Fruit fly (Drosophila melanogaster) whole organism, embryonic: ENCODE results near the gene erm.
A peak's percentile ranks its signal among the peaks of the same experiment; 100 is the strongest.

Source experiments
- Aef1 ChIP-seq: fragments of 200-800 bp; sonication (Bioruptor generic); IDR thresholded peaks from 3 replicates; pipeline ENCODE4 v1.3.6; 2022; ENCODE audit warnings: missing biosample characterization, missing genetic modification characterization
- Asciz ChIP-seq: fragments of 200-800 bp; sonication (Bioruptor generic); optimal IDR thresholded peaks from 2 replicates; lab custom pipeline; 2017; ENCODE audit warnings: missing biosample characterization, mild to moderate bottlenecking, missing genetic modification characterization, missing genetic modification reagents
- CG10431 ChIP-seq: fragments of 200-800 bp; sonication (Bioruptor generic); optimal IDR thresholded peaks from 3 replicates; lab custom pipeline; 2018; ENCODE audit warnings: missing biosample characterization, mild to moderate bottlenecking, missing genetic modification characterization
- CG11504 ChIP-seq: fragments of 200-800 bp; sonication (Bioruptor generic); optimal IDR thresholded peaks from 3 replicates; lab custom pipeline; 2019; ENCODE audit warnings: missing biosample characterization, mild to moderate bottlenecking, missing genetic modification characterization, moderate library complexity
- CG11560 ChIP-seq: fragments of 200-800 bp; sonication (Bioruptor generic); IDR thresholded peaks from 3 replicates; pipeline ENCODE4 v1.3.6; 2022; ENCODE audit warnings: missing biosample characterization, missing genetic modification characterization
- CG12942 ChIP-seq: fragments of 200-800 bp; sonication (Bioruptor generic); optimal IDR thresholded peaks from 3 replicates; lab custom pipeline; 2016; ENCODE audit warnings: missing biosample characterization, missing genetic modification characterization
- CG13296 ChIP-seq: fragments of 200-800 bp; sonication (Bioruptor generic); optimal IDR thresholded peaks from 3 replicates; lab custom pipeline; 2018; ENCODE audit warnings: missing biosample characterization, mild to moderate bottlenecking, missing genetic modification characterization
- CG13894 ChIP-seq: fragments of 200-800 bp; sonication (Bioruptor generic); optimal IDR thresholded peaks from 3 replicates; lab custom pipeline; 2018; ENCODE audit warnings: missing biosample characterization, mild to moderate bottlenecking, missing genetic modification characterization, moderate library complexity
- CG14050 ChIP-seq: fragments of 200-800 bp; sonication (Bioruptor generic); IDR thresholded peaks from 3 replicates; pipeline ENCODE4 v1.3.6; 2022; ENCODE audit warnings: missing biosample characterization, missing genetic modification characterization
- CG18262 ChIP-seq: fragments of 200-800 bp; optimal IDR thresholded peaks from 3 replicates; lab custom pipeline; 2019; ENCODE audit warnings: missing biosample characterization, mild to moderate bottlenecking, missing genetic modification characterization, moderate library complexity
- CG2199 ChIP-seq: fragments of 200-800 bp; sonication (Bioruptor generic); IDR thresholded peaks from 3 replicates; pipeline ENCODE4 v1.3.6; 2022; ENCODE audit warnings: missing biosample characterization, missing genetic modification characterization
- CG2889 ChIP-seq: fragments of 200-800 bp; sonication (Bioruptor generic); IDR thresholded peaks from 3 replicates; pipeline ENCODE4 v1.3.6; 2022; ENCODE audit warnings: missing biosample characterization, missing genetic modification characterization
- CG30020 ChIP-seq: fragments of 200-800 bp; optimal IDR thresholded peaks from 2 replicates; lab custom pipeline; 2019; ENCODE audit warnings: missing biosample characterization, mild to moderate bottlenecking, missing genetic modification characterization, moderate library complexity
- CG3726 ChIP-seq: fragments of 200-800 bp; sonication (Bioruptor generic); IDR thresholded peaks from 3 replicates; pipeline ENCODE4, ENCODE4 v1.3.6; 2022; ENCODE audit warnings: missing biosample characterization, missing genetic modification characterization
- CG4424 ChIP-seq: fragments of 200-800 bp; sonication (Bioruptor generic); optimal IDR thresholded peaks from 3 replicates; lab custom pipeline; 2016; ENCODE audit warnings: missing biosample characterization, missing genetic modification characterization
- CG7372 ChIP-seq: fragments of 200-800 bp; sonication (Bioruptor generic); IDR thresholded peaks from 2 replicates; pipeline ENCODE4 v1.3.6; 2022; ENCODE audit warnings: missing biosample characterization, missing genetic modification characterization
- CG8944 ChIP-seq: fragments of 200-800 bp; sonication (Bioruptor generic); optimal IDR thresholded peaks from 3 replicates; lab custom pipeline; 2016; ENCODE audit warnings: missing biosample characterization, missing genetic modification characterization
- Dbx ChIP-seq: fragments of 200-800 bp; sonication (Bioruptor generic); IDR thresholded peaks from 3 replicates; pipeline ENCODE4 v1.3.6; 2022; ENCODE audit warnings: missing biosample characterization, missing genetic modification characterization
- Deaf1 ChIP-seq: fragments of 200-800 bp; optimal IDR thresholded peaks from 3 replicates; lab custom pipeline; 2019; ENCODE audit warnings: missing biosample characterization, mild to moderate bottlenecking, missing genetic modification characterization, moderate library complexity
- Dref ChIP-seq: fragments of 200-800 bp; sonication (Bioruptor generic); IDR thresholded peaks from 2 replicates; pipeline ENCODE4 v1.3.6; 2022; ENCODE audit warnings: missing biosample characterization, missing genetic modification characterization
- Ets65A ChIP-seq: fragments of 200-800 bp; sonication (Bioruptor generic); peaks from one replicate; lab custom pipeline; 2016; ENCODE audit warnings: missing biosample characterization, missing genetic modification characterization
- HLH3B ChIP-seq: fragments of 200-800 bp; sonication (Bioruptor generic); IDR thresholded peaks from 2 replicates; pipeline ENCODE4 v1.3.6; 2022; ENCODE audit warnings: missing biosample characterization, missing genetic modification characterization
- Max ChIP-seq: fragments of 200-800 bp; sonication (Bioruptor generic); optimal IDR thresholded peaks from 2 replicates; lab custom pipeline; 2016; ENCODE audit warnings: missing biosample characterization, mild to moderate bottlenecking, missing genetic modification characterization
- Scr ChIP-seq: fragments of 200-800 bp; sonication (Bioruptor generic); IDR thresholded peaks from 2 replicates; pipeline ENCODE4 v1.3.6; 2022; ENCODE audit warnings: missing biosample characterization, missing genetic modification characterization; ENCODE audit not compliant: partially characterized antibody
- Spps ChIP-seq: fragments of 200-800 bp; sonication (Bioruptor generic); optimal IDR thresholded peaks from 2 replicates; lab custom pipeline; 2018; ENCODE audit warnings: missing biosample characterization, mild to moderate bottlenecking, missing genetic modification characterization
- chinmo ChIP-seq: fragments of 200-800 bp; sonication (Bioruptor generic); IDR thresholded peaks from 4 replicates; pipeline ENCODE4 v1.3.6; 2022; ENCODE audit warnings: missing biosample characterization, missing genetic modification characterization; ENCODE audit not compliant: partially characterized antibody
- disco-r ChIP-seq: fragments of 200-800 bp; sonication (Bioruptor generic); optimal IDR thresholded peaks from 2 replicates; lab custom pipeline; 2016; ENCODE audit warnings: missing biosample characterization, missing genetic modification characterization
- eve ChIP-seq, 2 experiments: fragments of >200 bp; optimal IDR thresholded peaks; 2 replicates each; lab custom pipeline; 2017; ENCODE audit warnings: missing biosample characterization in 2 of 2, missing genetic modification characterization in 2 of 2
- exex ChIP-seq: fragments of 200-800 bp; sonication (Bioruptor generic); optimal IDR thresholded peaks from 4 replicates; lab custom pipeline; 2018; ENCODE audit warnings: missing biosample characterization, mild to moderate bottlenecking, missing genetic modification characterization, moderate library complexity
- ftz-f1 ChIP-seq: fragments of 200-800 bp; sonication (Bioruptor generic); optimal IDR thresholded peaks from 2 replicates; lab custom pipeline; 2016; ENCODE audit warnings: missing biosample characterization, missing genetic modification characterization
- ham ChIP-seq: fragments of 200-800 bp; sonication (Bioruptor generic); IDR thresholded peaks from 2 replicates; pipeline ENCODE4 v1.3.6; 2022; ENCODE audit warnings: missing biosample characterization, missing genetic modification characterization
- hbn ChIP-seq: fragments of 200-800 bp; sonication (Bioruptor generic); IDR thresholded peaks from 2 replicates; pipeline ENCODE4 v1.3.6; 2022; ENCODE audit warnings: missing biosample characterization, missing genetic modification characterization; ENCODE audit not compliant: partially characterized antibody
- inv ChIP-seq: fragments of 200-800 bp; sonication (Bioruptor generic); IDR thresholded peaks from 2 replicates; pipeline ENCODE4 v1.3.6; 2022; ENCODE audit warnings: missing biosample characterization, missing genetic modification characterization; ENCODE audit not compliant: partially characterized antibody
- jigr1 ChIP-seq: fragments of 200-800 bp; sonication (Bioruptor generic); IDR thresholded peaks from 3 replicates; pipeline ENCODE4 v1.3.6; 2022; ENCODE audit warnings: missing biosample characterization, missing genetic modification characterization
- kah ChIP-seq: fragments of 200-800 bp; sonication (Bioruptor generic); optimal IDR thresholded peaks from 2 replicates; lab custom pipeline; 2018; ENCODE audit warnings: missing biosample characterization, mild to moderate bottlenecking, missing genetic modification characterization
- mirr ChIP-seq: fragments of 200-800 bp; sonication (Bioruptor generic); optimal IDR thresholded peaks from 3 replicates; lab custom pipeline; 2018; ENCODE audit warnings: missing biosample characterization, mild to moderate bottlenecking, missing genetic modification characterization
- mld ChIP-seq: fragments of 200-800 bp; sonication (Bioruptor generic); IDR thresholded peaks from 3 replicates; pipeline ENCODE4 v1.3.6; 2022; ENCODE audit warnings: missing biosample characterization, missing genetic modification characterization; ENCODE audit not compliant: partially characterized antibody
- phol ChIP-seq: fragments of 200-800 bp; sonication (Bioruptor generic); optimal IDR thresholded peaks from 3 replicates; lab custom pipeline; 2018; ENCODE audit warnings: missing biosample characterization, mild to moderate bottlenecking, missing genetic modification characterization, moderate library complexity
- so ChIP-seq: fragments of 200-800 bp; sonication (Bioruptor generic); IDR thresholded peaks from 3 replicates; pipeline ENCODE4 v1.3.6; 2022; ENCODE audit warnings: missing biosample characterization, missing genetic modification characterization
- tap ChIP-seq: fragments of 200-800 bp; optimal IDR thresholded peaks from 3 replicates; lab custom pipeline; 2019; ENCODE audit warnings: missing biosample characterization, mild to moderate bottlenecking, missing genetic modification characterization, moderate library complexity
- trem ChIP-seq: fragments of 200-800 bp; optimal IDR thresholded peaks from 3 replicates; lab custom pipeline; 2019; ENCODE audit warnings: missing biosample characterization, mild to moderate bottlenecking, missing genetic modification characterization, moderate library complexity
- wdn ChIP-seq: fragments of 200-800 bp; sonication (Bioruptor generic); IDR thresholded peaks from 2 replicates; pipeline ENCODE4 v1.3.6; 2022; ENCODE audit warnings: missing biosample characterization, missing genetic modification characterization

erm gene

DNA sequence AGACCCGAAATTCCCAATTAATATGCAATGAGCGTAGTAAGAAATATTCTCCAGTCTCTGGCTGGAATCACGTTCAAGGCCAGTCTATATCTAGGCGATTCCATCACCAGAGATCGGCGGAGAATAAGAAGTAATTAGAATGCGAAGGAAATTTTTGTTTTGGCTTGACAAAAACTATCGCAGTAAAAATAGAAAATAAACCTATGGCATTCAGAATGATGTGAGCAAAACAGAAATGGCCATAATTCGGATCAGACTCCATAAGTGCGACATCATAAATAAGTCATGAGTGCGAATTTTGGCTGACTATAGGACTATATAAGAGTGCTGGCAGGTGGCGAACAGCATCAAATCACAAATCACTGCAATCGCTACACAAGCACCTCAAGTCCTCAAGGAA, 38.0 kb upstream of the erm start, which contains the start of gene Nplp4 (continued):
- no peak for TF ChIP-seq disco-r (GFP tag; lab: Kevin White, UChicago)

DNA sequence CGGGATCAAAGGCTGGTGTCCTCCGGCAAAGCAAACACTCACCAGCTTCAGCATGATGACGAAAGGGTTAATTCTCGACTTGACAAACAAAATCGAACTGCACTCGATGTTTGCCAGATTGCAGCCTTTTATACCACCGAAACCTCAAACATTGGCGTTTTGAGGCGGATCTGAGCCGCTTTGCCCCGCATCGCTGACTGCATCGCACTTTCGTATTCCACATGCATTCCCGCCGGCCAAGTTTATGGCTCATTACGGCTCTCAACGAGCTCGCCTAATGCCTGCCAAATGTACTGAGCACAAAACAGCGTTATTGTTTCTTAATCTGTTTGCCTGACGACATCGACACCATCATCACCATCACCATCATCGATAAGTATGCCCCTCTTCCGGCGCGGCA, 36.9 kb upstream of the erm start, which contains the start of gene CG15353:
TSS of gene CG15353 (minus strand) at position 101 of the 400 bp plus-strand sequence.
- TF ChIP-seq so (GFP tag; lab: Robert Waterston, UW) (no peak), CG30020 (tag; lab: Kevin White, UChicago) (no peak), Dref (GFP tag; lab: Robert Waterston, UW) (0 out of 2 replicates have a peak, but pooled peaks have one; percentile 22)

DNA sequence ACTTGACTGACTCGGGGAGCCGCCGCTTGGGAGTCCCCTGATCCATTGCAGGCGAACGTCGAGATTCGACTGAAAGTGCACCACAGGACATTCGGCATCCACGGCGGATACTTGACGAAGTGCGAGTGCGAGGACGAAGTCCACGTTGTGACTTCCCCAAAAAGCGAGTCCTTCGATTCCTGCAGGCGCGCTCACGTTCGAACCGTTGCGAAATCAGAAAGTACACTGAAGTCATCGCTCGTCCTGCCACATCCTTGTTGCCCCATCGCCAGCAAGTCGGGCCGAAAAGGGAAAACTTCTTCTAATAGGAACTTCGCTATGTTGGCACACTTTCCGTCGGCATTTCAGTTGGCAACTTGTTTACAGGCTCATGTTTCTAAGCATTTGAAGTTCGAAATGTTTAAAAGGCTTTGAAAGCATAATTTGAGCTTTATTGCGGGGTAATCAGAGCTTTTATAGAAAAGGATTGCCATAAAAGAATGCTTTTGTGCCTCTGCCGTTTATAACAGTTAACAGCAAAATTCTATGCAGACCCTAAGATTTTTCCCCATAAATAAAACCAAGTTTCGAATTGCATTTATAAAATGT, 36.0 kb upstream of the erm start, which contains the start of gene CG33543:
TSS of gene CG33543 (minus strand) at position 232 of the 588 bp plus-strand sequence.
- TF ChIP-seq CG14050 (GFP tag; lab: Robert Waterston, UW) (no peak), CG2199 (GFP tag; lab: Robert Waterston, UW) (no peak), hbn (GFP tag; lab: Robert Waterston, UW) (no peak), trem (no peak), HLH3B (GFP tag; lab: Robert Waterston, UW) (no peak), mirr (no peak), Ets65A (GFP tag; lab: Kevin White, UChicago) (no peak), ham (GFP tag; lab: Robert Waterston, UW) (no peak), tap (tag; lab: Kevin White, UChicago) (no peak), CG11560 (tag; lab: Robert Waterston, UW) (0 out of 3 replicates have a peak, but pooled peaks have one; percentile 27), CG4424 (GFP tag; lab: Kevin White, UChicago) (no peak), mld (GFP tag; lab: Robert Waterston, UW) (no peak), Max (GFP tag; lab: Kevin White, UChicago) (no peak), CG3726 (GFP tag; lab: Robert Waterston, UW) (no peak), CG8944 (GFP tag; lab: Kevin White, UChicago) (no peak), kah (GFP tag; lab: Kevin White, UChicago) (no peak), jigr1 (GFP tag; lab: Robert Waterston, UW) (no peak), phol (tag; lab: Kevin White, UChicago) (no peak), CG13894 (no peak), CG11504 (tag; lab: Kevin White, UChicago) (peak; percentile 98), CG10431 (no peak), Aef1 (GFP tag; lab: Robert Waterston, UW) (no peak), inv (GFP tag; lab: Robert Waterston, UW) (no peak), Deaf1 (tag; lab: Kevin White, UChicago) (peak; percentile 94), ftz-f1 (GFP tag; lab: Kevin White, UChicago) (no peak), Spps (tag; lab: Kevin White, UChicago) (no peak), Scr (GFP tag; lab: Robert Waterston, UW) (no peak), CG2889 (GFP tag; lab: Robert Waterston, UW) (0 out of 3 replicates have a peak, but pooled peaks have one; percentile 29), exex (tag; lab: Kevin White, UChicago) (no peak), CG7372 (GFP tag; lab: Robert Waterston, UW) (no peak), Asciz (GFP tag; lab: Kevin White, UChicago) (no peak), eve (GFP tag; optimal IDR thresholded peaks at IDR 0.05; lab: Kevin White, UChicago) (no peak), wdn (GFP tag; lab: Robert Waterston, UW) (no peak), Dbx (GFP tag; lab: Robert Waterston, UW) (0 out of 3 replicates have a peak, but pooled peaks have one; percentile 25), CG18262 (tag; lab: Kevin White, UChicago) (no peak), CG12942 (GFP tag; lab: Kevin White, UChicago) (no peak), chinmo (GFP tag; lab: Robert Waterston, UW) (0 out of 4 replicates have a peak, but pooled peaks have one; percentile 30), CG13296 (no peak)
- TF ChIP-seq, all 482 proteins: peak for 6
